Worm (Caenorhabditis elegans): Measurements from ENCODE around the gene C17B7.8.

- no peak for TF ChIP-seq ztf-23 (GFP tag; IDR thresholded peaks at IDR 0.05)
- no peak for TF ChIP-seq T22C8.4 (GFP tag; IDR thresholded peaks at IDR 0.05)
- TF ChIP-seq flt-1 (GFP tag; IDR thresholded peaks at IDR 0.05) = no peak
- no peak for TF ChIP-seq cog-1 (tag; optimal IDR thresholded peaks at IDR 0.05)
Observed at ce11 chrV:3280009-3280408, 44.1 kb downstream of the C17B7.8 start, which contains the start of gene T28A11.2.

Measured in whole organism, midembryonic.